Worm (Caenorhabditis elegans): Measurements from ENCODE around the gene kin-16.

DNA sequence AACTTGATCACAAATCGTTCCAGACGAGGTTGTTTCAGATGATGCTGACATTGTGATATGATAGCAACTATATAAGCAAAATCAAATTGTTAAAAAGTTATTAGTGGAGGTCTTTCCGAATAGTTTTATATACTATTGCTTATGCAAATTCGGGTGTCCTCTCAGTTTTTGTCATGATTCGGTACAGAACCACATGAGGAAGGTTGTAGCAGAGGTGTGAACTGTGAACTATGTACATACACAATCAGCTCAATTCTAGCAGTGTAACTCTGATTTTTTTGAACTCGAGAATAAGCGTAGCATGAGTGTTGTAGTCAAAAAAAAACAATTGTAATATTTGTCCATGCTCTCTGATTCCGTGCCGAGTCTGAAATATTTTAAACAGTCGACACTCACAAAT lies 32.8 kb downstream of the kin-16 start, which contains the start of gene Y51B9A.6:
- TF ChIP-seq nhr-28 (tag; optimal IDR thresholded peaks at IDR 0.05) (no peak), ZK546.5 (tag; optimal IDR thresholded peaks at IDR 0.05) (no peak), lin-39 (tag; optimal IDR thresholded peaks at IDR 0.05) (no peak), unc-39 (tag; optimal IDR thresholded peaks at IDR 0.05) (no peak), zip-2 (tag; optimal IDR thresholded peaks at IDR 0.05) (no peak), mdl-1 (tag; optimal IDR thresholded peaks at IDR 0.05) (no peak)

All from whole organism, L4 larva.